Worm (Caenorhabditis elegans) whole organism, mixed stage, embryonic: Measurements from ENCODE around the gene C14B1.3.

ENCODE experiments used
- bed-3 ChIP-seq: fragments of 200-800 bp; sonication (Bioruptor generic); optimal IDR thresholded peaks from 3 replicates; lab custom pipeline; 2018; ENCODE audit warnings: mild to moderate bottlenecking, missing genetic modification characterization, moderate library complexity, missing compliant biosample characterization
- blmp-1 ChIP-seq: fragments of 150-350 bp; optimal IDR thresholded peaks from 2 replicates; lab custom pipeline; 2014; ENCODE audit warnings: missing biosample characterization, missing genetic modification characterization
- ceh-39 ChIP-seq: fragments of 150-350 bp; optimal IDR thresholded peaks from 2 replicates; lab custom pipeline; 2014; ENCODE audit warnings: missing biosample characterization, missing genetic modification characterization
- ceh-43 ChIP-seq: fragments of 200-800 bp; sonication (Bioruptor generic); optimal IDR thresholded peaks from 2 replicates; lab custom pipeline; 2018; ENCODE audit warnings: mild to moderate bottlenecking, missing genetic modification characterization, moderate library complexity, missing compliant biosample characterization
- ces-1 ChIP-seq: fragments of 150-350 bp; optimal IDR thresholded peaks from 2 replicates; lab custom pipeline; 2014; ENCODE audit warnings: missing biosample characterization, missing genetic modification reagents, missing genetic modification characterization
- drap-1 ChIP-seq: fragments of 200-800 bp; sonication (Bioruptor generic); optimal IDR thresholded peaks from 3 replicates; lab custom pipeline; 2018; ENCODE audit warnings: mild to moderate bottlenecking, missing genetic modification characterization, missing compliant biosample characterization
- elt-1 ChIP-seq: sonication (generic microtip); optimal IDR thresholded peaks from 2 replicates; lab custom pipeline; 2017; ENCODE audit warnings: missing genetic modification characterization, mild to moderate bottlenecking, missing compliant biosample characterization, antibody characterized with exemption, moderate library complexity, borderline replicate concordance; ENCODE audit not compliant: insufficient read depth
- elt-3 ChIP-seq: fragments of 150-350 bp; optimal IDR thresholded peaks from 2 replicates; lab custom pipeline; 2014; ENCODE audit warnings: missing biosample characterization, missing genetic modification characterization
- flh-1 ChIP-seq: fragments of 200-800 bp; sonication (Bioruptor generic); optimal IDR thresholded peaks from 2 replicates; lab custom pipeline; 2018; ENCODE audit warnings: mild to moderate bottlenecking, missing genetic modification characterization, moderate library complexity, missing compliant biosample characterization
- ham-2 ChIP-seq: fragments of 200-800 bp; sonication (Bioruptor generic); optimal IDR thresholded peaks from 2 replicates; lab custom pipeline; 2018; ENCODE audit warnings: mild to moderate bottlenecking, missing genetic modification characterization, missing compliant biosample characterization
- hlh-1 ChIP-seq: fragments of 150-350 bp; optimal IDR thresholded peaks from 2 replicates; lab custom pipeline; 2014; ENCODE audit warnings: missing biosample characterization, missing genetic modification reagents, missing genetic modification characterization
- lin-13 ChIP-seq: fragments of 150-350 bp; optimal IDR thresholded peaks from 2 replicates; lab custom pipeline; 2014; ENCODE audit warnings: missing biosample characterization, missing genetic modification characterization
- lsy-2 ChIP-seq: fragments of 150-350 bp; optimal IDR thresholded peaks from 2 replicates; lab custom pipeline; 2014; ENCODE audit warnings: missing biosample characterization, missing genetic modification characterization
- mab-5 ChIP-seq: fragments of 150-350 bp; optimal IDR thresholded peaks from 2 replicates; lab custom pipeline; 2014; ENCODE audit warnings: missing biosample characterization, missing genetic modification characterization
- mep-1 ChIP-seq: fragments of 150-350 bp; optimal IDR thresholded peaks from 2 replicates; lab custom pipeline; 2017; ENCODE audit warnings: missing biosample characterization, missing genetic modification reagents, missing genetic modification characterization, inconsistent platforms
- mls-2 ChIP-seq: sonication (generic microtip); optimal IDR thresholded peaks from 2 replicates; lab custom pipeline; 2016; ENCODE audit warnings: mild to moderate bottlenecking, missing genetic modification characterization, moderate library complexity, missing compliant biosample characterization
- nhr-12 ChIP-seq: fragments of 150-350 bp; optimal IDR thresholded peaks from 2 replicates; lab custom pipeline; 2014; ENCODE audit warnings: missing biosample characterization, missing genetic modification characterization
- nhr-2 ChIP-seq: fragments of 150-350 bp; optimal IDR thresholded peaks from 2 replicates; lab custom pipeline; 2014; ENCODE audit warnings: missing biosample characterization, missing genetic modification characterization
- nhr-237 ChIP-seq: fragments of 150-350 bp; optimal IDR thresholded peaks from 2 replicates; lab custom pipeline; 2014; ENCODE audit warnings: missing biosample characterization, missing genetic modification characterization
- nhr-28 ChIP-seq: fragments of 150-350 bp; optimal IDR thresholded peaks from 2 replicates; lab custom pipeline; 2014; ENCODE audit warnings: missing biosample characterization, missing genetic modification characterization
- nhr-76 ChIP-seq: sonication (generic microtip); optimal IDR thresholded peaks from 2 replicates; lab custom pipeline; 2017; ENCODE audit warnings: missing biosample characterization, missing genetic modification characterization
- sem-2 ChIP-seq: fragments of 200-800 bp; sonication (Bioruptor generic); optimal IDR thresholded peaks from 2 replicates; lab custom pipeline; 2018; ENCODE audit warnings: mild to moderate bottlenecking, missing genetic modification characterization, missing compliant biosample characterization
- snpc-4 ChIP-seq: fragments of 150-350 bp; optimal IDR thresholded peaks from 2 replicates; lab custom pipeline; 2014; ENCODE audit warnings: missing biosample characterization, missing genetic modification characterization
- unc-120 ChIP-seq: sonication (generic microtip); optimal IDR thresholded peaks from 2 replicates; lab custom pipeline; 2017; ENCODE audit warnings: missing genetic modification characterization, missing compliant biosample characterization; ENCODE audit not compliant: poor library complexity, severe bottlenecking
- unc-39 ChIP-seq: fragments of 150-350 bp; optimal IDR thresholded peaks from 2 replicates; lab custom pipeline; 2014; ENCODE audit warnings: missing biosample characterization, missing genetic modification characterization
- unc-62 ChIP-seq: fragments of 150-350 bp; optimal IDR thresholded peaks from 2 replicates; lab custom pipeline; 2014; ENCODE audit warnings: missing biosample characterization, missing genetic modification reagents, missing genetic modification characterization
- zip-8 ChIP-seq: fragments of 150-350 bp; optimal IDR thresholded peaks from 2 replicates; lab custom pipeline; 2014; ENCODE audit warnings: missing biosample characterization, missing genetic modification characterization
- ztf-11 ChIP-seq: fragments of 150-350 bp; optimal IDR thresholded peaks from 2 replicates; lab custom pipeline; 2014; ENCODE audit warnings: missing biosample characterization, missing genetic modification characterization

The C14B1.3 gene

ce11 chrIII:3704967-3705366 is 1.6 kb downstream of the C14B1.3 start, which contains the start of gene wdr-5.1:
Gene wdr-5.1, plus strand, starts transcription at chrIII:3705285.
- TF ChIP-seq ces-1 (GFP tag; lab: Kevin White, UChicago): peak; percentile 12
- peak; percentile 55 for TF ChIP-seq lsy-2
- no peak for TF ChIP-seq ham-2 (GFP tag; lab: Kevin White, UChicago)

ce11 chrIII:3706586-3706985 is 3.2 kb downstream of the C14B1.3 start, which contains the start of gene dph-1:
Gene dph-1, plus strand, starts transcription at chrIII:3706886.
- TF ChIP-seq mls-2 (tag; lab: Kevin White, UChicago) (no peak), ham-2 (GFP tag; lab: Kevin White, UChicago) (no peak), sem-2 (GFP tag; lab: Kevin White, UChicago) (no peak), flh-1 (GFP tag; lab: Kevin White, UChicago) (no peak), ceh-39 (tag; lab: Kevin White, UChicago) (no peak), hlh-1 (no peak), lin-13 (tag; lab: Kevin White, UChicago) (no peak), bed-3 (GFP tag; lab: Kevin White, UChicago) (no peak), elt-1 (tag; lab: Kevin White, UChicago) (no peak), nhr-76 (no peak), lsy-2 (no peak), unc-39 (no peak), ztf-11 (no peak), snpc-4 (tag; lab: Kevin White, UChicago) (no peak)
- TF ChIP-seq, all 35 proteins: peak for 0

- TF ChIP-seq mep-1 (no peak), nhr-2 (tag; lab: Kevin White, UChicago) (no peak), zip-8 (no peak), hlh-1 (no peak), unc-62 (no peak), elt-1 (tag; lab: Kevin White, UChicago) (no peak), nhr-76 (no peak), nhr-12 (no peak), ztf-11 (no peak), blmp-1 (tag; lab: Kevin White, UChicago) (no peak), ceh-39 (tag; lab: Kevin White, UChicago) (no peak), ham-2 (GFP tag; lab: Kevin White, UChicago) (no peak), snpc-4 (tag; lab: Kevin White, UChicago) (no peak), lsy-2 (no peak), drap-1 (GFP tag; lab: Kevin White, UChicago) (no peak)
These were observed 5.7 kb downstream of the C14B1.3 start, which contains the start of gene alkb-8 for ce11 chrIII:3709030-3709429. Gene alkb-8, plus strand, starts transcription at chrIII:3709330.

ce11 chrIII:3713163-3713562 is 9.8 kb downstream of the C14B1.3 start, which contains the start of gene nrde-1:
Gene nrde-1, plus strand, starts transcription at chrIII:3713463.
- TF ChIP-seq mls-2 (tag; lab: Kevin White, UChicago) (no peak), mep-1 (no peak), ztf-11 (no peak), blmp-1 (tag; lab: Kevin White, UChicago) (no peak), nhr-237 (no peak), unc-39 (no peak), mab-5 (no peak), sem-2 (GFP tag; lab: Kevin White, UChicago) (no peak), ceh-43 (GFP tag; lab: Kevin White, UChicago) (no peak)

- peak; percentile 30 for TF ChIP-seq mep-1
- no peak for TF ChIP-seq elt-3 (tag; lab: Kevin White, UChicago)
- no peak for TF ChIP-seq ceh-43 (GFP tag; lab: Kevin White, UChicago)
These were observed 12.8 kb downstream of the C14B1.3 start for ce11 chrIII:3716073-3716659.

- no peak for TF ChIP-seq ceh-43 (GFP tag; lab: Kevin White, UChicago)
- TF ChIP-seq lsy-2: no peak
- TF ChIP-seq zip-8: no peak
- peak; percentile 96 for TF ChIP-seq ces-1 (GFP tag; lab: Kevin White, UChicago)
- no peak for TF ChIP-seq nhr-237
- peak; percentile 47 for TF ChIP-seq mep-1
- TF ChIP-seq bed-3 (GFP tag; lab: Kevin White, UChicago): no peak
- TF ChIP-seq flh-1 (GFP tag; lab: Kevin White, UChicago): no peak
- TF ChIP-seq ham-2 (GFP tag; lab: Kevin White, UChicago): no peak
- no peak for TF ChIP-seq ceh-39 (tag; lab: Kevin White, UChicago)
- TF ChIP-seq nhr-28 (tag; lab: Kevin White, UChicago): no peak
- no peak for TF ChIP-seq unc-120
These were observed 16.2 kb downstream of the C14B1.3 start, which contains the start of gene C14B1.8 for ce11 chrIII:3719564-3719963. Gene C14B1.8, minus strand, starts transcription at chrIII:3719680.
